Worm (Caenorhabditis elegans) whole organism, midembryonic: ENCODE measurements around the gene mtl-1.

ENCODE experiments used
- T22C8.4 ChIP-seq: fragments of 200-800 bp; sonication (Bioruptor generic); IDR thresholded peaks from 2 replicates; pipeline ENCODE4 v1.3.6; 2022; ENCODE audit warnings: missing genetic modification characterization, missing compliant biosample characterization
- cog-1 ChIP-seq: sonication (generic microtip); optimal IDR thresholded peaks from 2 replicates; lab custom pipeline; 2016; ENCODE audit warnings: missing genetic modification characterization, missing compliant biosample characterization
- flt-1 ChIP-seq: fragments of 200-800 bp; sonication (Bioruptor generic); IDR thresholded peaks from 2 replicates; pipeline ENCODE4 v1.3.6; 2022; ENCODE audit warnings: missing genetic modification characterization, missing compliant biosample characterization
- klf-2 ChIP-seq: fragments of 200-800 bp; sonication (Bioruptor generic); conservative IDR thresholded peaks from 2 replicates; pipeline ENCODE4 v1.3.6; 2022; ENCODE audit warnings: missing genetic modification reagents, missing genetic modification characterization, missing compliant biosample characterization
- med-1 ChIP-seq: sonication (generic microtip); optimal IDR thresholded peaks from 2 replicates; lab custom pipeline; 2017; ENCODE audit warnings: missing genetic modification characterization, mild to moderate bottlenecking, missing compliant biosample characterization, antibody characterized with exemption, missing genetic modification reagents; ENCODE audit not compliant: insufficient read depth
- ref-1 ChIP-seq: fragments of 200-800 bp; sonication (Bioruptor generic); conservative IDR thresholded peaks from 2 replicates; pipeline ENCODE4 v1.3.6; 2022; ENCODE audit warnings: missing genetic modification reagents, missing genetic modification characterization, missing compliant biosample characterization
- tab-1 ChIP-seq: fragments of 200-800 bp; sonication (Bioruptor generic); IDR thresholded peaks from 2 replicates; pipeline ENCODE4 v1.3.6; 2022; ENCODE audit warnings: missing genetic modification characterization, missing compliant biosample characterization
- ztf-23 ChIP-seq: fragments of 200-800 bp; sonication (Bioruptor generic); IDR thresholded peaks from 2 replicates; pipeline ENCODE4 v1.3.6; 2022; ENCODE audit warnings: missing genetic modification reagents, missing genetic modification characterization, missing compliant biosample characterization
- ztf-29 ChIP-seq: fragments of 200-800 bp; sonication (Bioruptor generic); IDR thresholded peaks from 2 replicates; pipeline ENCODE4 v1.3.6; 2022; ENCODE audit warnings: missing genetic modification reagents, missing genetic modification characterization, missing compliant biosample characterization

DNA sequence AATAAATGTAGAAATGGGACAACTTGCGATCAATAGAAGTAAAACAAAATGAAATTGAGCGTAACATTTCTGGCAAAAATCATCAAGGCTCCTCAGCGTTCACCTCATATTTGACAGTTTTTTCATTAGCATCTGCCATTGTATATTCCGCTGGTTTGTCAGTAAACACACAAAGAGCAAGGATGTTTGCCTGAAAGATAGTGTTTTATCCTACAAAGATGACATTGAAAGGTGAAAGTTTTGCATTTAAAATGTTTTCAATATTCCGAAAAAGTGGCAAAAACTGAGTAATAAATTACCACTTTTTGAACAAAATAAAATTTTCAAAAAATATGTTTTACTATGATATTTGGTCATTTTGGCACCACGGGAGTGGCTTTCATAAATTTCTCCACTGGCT is 5.7 kb downstream of the mtl-1 start:
- TF ChIP-seq ref-1 (GFP tag; lab: Robert Waterston, UW) (no peak), ztf-29 (no peak), tab-1 (no peak), klf-2 (GFP tag; lab: Robert Waterston, UW) (no peak), flt-1 (GFP tag; lab: Robert Waterston, UW) (no peak), cog-1 (no peak), med-1 (GFP tag; lab: Kevin White, UChicago) (no peak), ztf-23 (GFP tag; lab: Robert Waterston, UW) (no peak), T22C8.4 (GFP tag; lab: Robert Waterston, UW) (no peak)
